Worm (Caenorhabditis elegans): ENCODE data around the gene C23G10.10.
A peak's percentile ranks its signal among the peaks of the same experiment; 100 is the strongest.

The C23G10.10 gene

ce11 chrIII:6206161-6206853 lies 7.5 kb downstream of the C23G10.10 start, which contains the start of the genes sna-3 and rps-3:
sna-3 (minus strand) TSS chrIII:6206211.
rps-3 (plus strand) TSS chrIII:6206803.
- TF ChIP-seq ceh-16 (tag; optimal IDR thresholded peaks at IDR 0.05) = no peak
- TF ChIP-seq nhr-12 (tag; optimal IDR thresholded peaks at IDR 0.05) = no peak
- no peak for TF ChIP-seq nhr-237 (tag; optimal IDR thresholded peaks at IDR 0.05)
- TF ChIP-seq hmg-11 (tag; optimal IDR thresholded peaks at IDR 0.05) = peak; percentile 73
- peak; percentile 40 for TF ChIP-seq ama-1 (optimal IDR thresholded peaks at IDR 0.05)
- TF ChIP-seq lin-15B (tag; optimal IDR thresholded peaks at IDR 0.05) = peak; percentile 84
- TF ChIP-seq egl-5 (tag; optimal IDR thresholded peaks at IDR 0.05) = peak; percentile 34
- peak; percentile 31 for TF ChIP-seq nhr-11 (tag; optimal IDR thresholded peaks at IDR 0.05)
- TF ChIP-seq nhr-23 (tag; optimal IDR thresholded peaks at IDR 0.05) = peak; percentile 76
- TF ChIP-seq fkh-10 (GFP tag; optimal IDR thresholded peaks at IDR 0.05) = no peak
- TF ChIP-seq ceh-28 (tag; optimal IDR thresholded peaks at IDR 0.05) = peak; percentile 57
- TF ChIP-seq aly-2 (tag; optimal IDR thresholded peaks at IDR 0.05) = no peak
- no peak for TF ChIP-seq daf-12 (tag; optimal IDR thresholded peaks at IDR 0.05)
- TF ChIP-seq mml-1 (tag; optimal IDR thresholded peaks at IDR 0.05) = no peak
- peak; percentile 92 for TF ChIP-seq pha-4 (tag; optimal IDR thresholded peaks at IDR 0.05)
- TF ChIP-seq egl-27 (tag; optimal IDR thresholded peaks at IDR 0.05) = no peak
- TF ChIP-seq lin-39 (tag; optimal IDR thresholded peaks at IDR 0.05) = peak; percentile 63
- TF ChIP-seq fkh-2 (tag; optimal IDR thresholded peaks at IDR 0.05) = no peak
- no peak for TF ChIP-seq nhr-67 (tag; optimal IDR thresholded peaks at IDR 0.05)
- peak; percentile 62 for TF ChIP-seq R02D3.7 (tag; optimal IDR thresholded peaks at IDR 0.05)
- TF ChIP-seq nhr-43 (tag; optimal IDR thresholded peaks at IDR 0.05; ENCODE audit: poor library complexity, severe bottlenecking) = peak; percentile 43
- no peak for TF ChIP-seq elt-1 (tag; optimal IDR thresholded peaks at IDR 0.05)
- peak; percentile 90 for TF ChIP-seq nfya-1 (tag; optimal IDR thresholded peaks at IDR 0.05; ENCODE audit: insufficient read depth)
- no peak for TF ChIP-seq snpc-4 (tag; optimal IDR thresholded peaks at IDR 0.05)
- TF ChIP-seq fos-1 (tag; optimal IDR thresholded peaks at IDR 0.05) = no peak
- peak; percentile 47 for TF ChIP-seq elt-2 (tag; optimal IDR thresholded peaks at IDR 0.05)
- TF ChIP-seq nhr-25 (tag; optimal IDR thresholded peaks at IDR 0.05) = peak; percentile 83
- peak; percentile 8 for TF ChIP-seq jun-1 (tag; optimal IDR thresholded peaks at IDR 0.05)
- TF ChIP-seq lsy-12 (tag; optimal IDR thresholded peaks at IDR 0.05) = peak; percentile 29
- no peak for TF ChIP-seq ceh-9 (tag; optimal IDR thresholded peaks at IDR 0.05)
- TF ChIP-seq pqm-1 (tag; optimal IDR thresholded peaks at IDR 0.05) = peak; percentile 65

- TF ChIP-seq sea-2 (GFP tag; optimal IDR thresholded peaks at IDR 0.05) = no peak
- TF ChIP-seq nhr-25 (tag; optimal IDR thresholded peaks at IDR 0.05) = no peak
- TF ChIP-seq zag-1 (tag; optimal IDR thresholded peaks at IDR 0.05) = no peak
- no peak for TF ChIP-seq nhr-43 (tag; optimal IDR thresholded peaks at IDR 0.05; ENCODE audit: poor library complexity, severe bottlenecking)
- no peak for TF ChIP-seq nhr-23 (tag; optimal IDR thresholded peaks at IDR 0.05)
- TF ChIP-seq ceh-28 (tag; optimal IDR thresholded peaks at IDR 0.05) = no peak
- TF ChIP-seq unc-62 (GFP tag; optimal IDR thresholded peaks at IDR 0.05) = no peak
- TF ChIP-seq nhr-11 (tag; optimal IDR thresholded peaks at IDR 0.05) = no peak
- TF ChIP-seq pha-4 (tag; optimal IDR thresholded peaks at IDR 0.05) = no peak
- no peak for TF ChIP-seq aly-2 (tag; optimal IDR thresholded peaks at IDR 0.05)
- no peak for TF ChIP-seq nhr-12 (tag; optimal IDR thresholded peaks at IDR 0.05)
- TF ChIP-seq fos-1 (tag; optimal IDR thresholded peaks at IDR 0.05) = no peak
These were observed 11.4 kb downstream of the C23G10.10 start for ce11 chrIII:6202440-6202839.

- TF ChIP-seq aly-2 (tag; optimal IDR thresholded peaks at IDR 0.05) (no peak), nhr-12 (tag; optimal IDR thresholded peaks at IDR 0.05) (no peak), tbx-2 (tag; optimal IDR thresholded peaks at IDR 0.05) (no peak), nhr-23 (tag; optimal IDR thresholded peaks at IDR 0.05) (no peak), nhr-43 (tag; optimal IDR thresholded peaks at IDR 0.05; ENCODE audit: poor library complexity, severe bottlenecking) (no peak), elt-2 (tag; optimal IDR thresholded peaks at IDR 0.05) (no peak), eor-1 (tag; optimal IDR thresholded peaks at IDR 0.05) (no peak), zag-1 (tag; optimal IDR thresholded peaks at IDR 0.05) (no peak), hmg-11 (tag; optimal IDR thresholded peaks at IDR 0.05) (no peak), nhr-237 (tag; optimal IDR thresholded peaks at IDR 0.05) (no peak), nhr-76 (tag; optimal IDR thresholded peaks at IDR 0.05) (no peak), snpc-4 (tag; optimal IDR thresholded peaks at IDR 0.05) (no peak), nfya-1 (tag; optimal IDR thresholded peaks at IDR 0.05; ENCODE audit: insufficient read depth) (no peak), jun-1 (tag; optimal IDR thresholded peaks at IDR 0.05) (no peak), mml-1 (tag; optimal IDR thresholded peaks at IDR 0.05) (no peak), nhr-25 (tag; optimal IDR thresholded peaks at IDR 0.05) (no peak), nhr-11 (tag; optimal IDR thresholded peaks at IDR 0.05) (no peak), egl-5 (tag; optimal IDR thresholded peaks at IDR 0.05) (no peak), fkh-2 (tag; optimal IDR thresholded peaks at IDR 0.05) (no peak)
These were observed 12.5 kb downstream of the C23G10.10 start for ce11 chrIII:6201325-6201724.

Measured in whole organism, L3 larva.